Worm (Caenorhabditis elegans): Measurements from ENCODE around the gene rif-1.2.

rif-1.2 gene

ce11 chrX:12371321-12371720, at the start of gene rif-1.2:
Gene rif-1.2 (minus strand): TSS chrX:12371421.
- TF ChIP-seq elt-3 (tag; optimal IDR thresholded peaks at IDR 0.05) (no peak), alr-1 (tag; optimal IDR thresholded peaks at IDR 0.05) (no peak), nhr-21 (tag; optimal IDR thresholded peaks at IDR 0.05) (no peak), ZK546.5 (tag; optimal IDR thresholded peaks at IDR 0.05) (no peak), mdl-1 (tag; optimal IDR thresholded peaks at IDR 0.05) (no peak), nhr-12 (tag; optimal IDR thresholded peaks at IDR 0.05) (no peak), nhr-237 (tag; optimal IDR thresholded peaks at IDR 0.05) (no peak), nhr-25 (tag; optimal IDR thresholded peaks at IDR 0.05) (no peak), C34F6.9 (tag; optimal IDR thresholded peaks at IDR 0.05) (no peak), lin-13 (GFP tag; optimal IDR thresholded peaks at IDR 0.05) (no peak), skn-1 (tag; optimal IDR thresholded peaks at IDR 0.05) (no peak), nhr-23 (tag; optimal IDR thresholded peaks at IDR 0.05) (no peak), sma-9 (GFP tag; optimal IDR thresholded peaks at IDR 0.05) (no peak), sma-9 (tag; optimal IDR thresholded peaks at IDR 0.05) (no peak), lin-11 (tag; optimal IDR thresholded peaks at IDR 0.05) (no peak), fos-1 (tag; optimal IDR thresholded peaks at IDR 0.05) (no peak), blmp-1 (tag; optimal IDR thresholded peaks at IDR 0.05; ENCODE audit: insufficient read depth) (no peak)

ce11 chrX:12415832-12416231, 44.6 kb upstream of the rif-1.2 start:
- TF ChIP-seq nhr-11 (tag; optimal IDR thresholded peaks at IDR 0.05) (no peak), nhr-12 (tag; optimal IDR thresholded peaks at IDR 0.05) (no peak), unc-55 (GFP tag; optimal IDR thresholded peaks at IDR 0.05) (no peak), nhr-77 (tag; optimal IDR thresholded peaks at IDR 0.05) (no peak), ceh-16 (tag; optimal IDR thresholded peaks at IDR 0.05) (no peak), snpc-4 (tag; optimal IDR thresholded peaks at IDR 0.05) (no peak)

ce11 chrX:12413941-12414340, 42.7 kb upstream of the rif-1.2 start, which contains the start of gene lin-2:
Gene lin-2 (minus strand): TSS chrX:12414041.
- no peak for TF ChIP-seq unc-62 (GFP tag; optimal IDR thresholded peaks at IDR 0.05)
- TF ChIP-seq ceh-82 (tag; optimal IDR thresholded peaks at IDR 0.05): no peak
- no peak for TF ChIP-seq mdl-1 (tag; optimal IDR thresholded peaks at IDR 0.05)
- TF ChIP-seq sem-4 (tag; optimal IDR thresholded peaks at IDR 0.05): no peak
- no peak for TF ChIP-seq gmeb-1 (tag; optimal IDR thresholded peaks at IDR 0.05)
- no peak for TF ChIP-seq ztf-4 (tag; optimal IDR thresholded peaks at IDR 0.05)
- no peak for TF ChIP-seq nhr-12 (tag; optimal IDR thresholded peaks at IDR 0.05)
- TF ChIP-seq alr-1 (tag; optimal IDR thresholded peaks at IDR 0.05): no peak
- TF ChIP-seq mbf-1 (tag; optimal IDR thresholded peaks at IDR 0.05): no peak
- TF ChIP-seq nhr-237 (tag; optimal IDR thresholded peaks at IDR 0.05): no peak
- no peak for TF ChIP-seq skn-1 (tag; optimal IDR thresholded peaks at IDR 0.05)
- TF ChIP-seq lin-11 (tag; optimal IDR thresholded peaks at IDR 0.05): no peak
- no peak for TF ChIP-seq ztf-11 (tag; optimal IDR thresholded peaks at IDR 0.05)
- TF ChIP-seq nhr-23 (tag; optimal IDR thresholded peaks at IDR 0.05): no peak
- TF ChIP-seq unc-55 (GFP tag; optimal IDR thresholded peaks at IDR 0.05): no peak
- TF ChIP-seq nhr-6 (tag; optimal IDR thresholded peaks at IDR 0.05): no peak
- TF ChIP-seq sma-3 (GFP tag; optimal IDR thresholded peaks at IDR 0.05): no peak
- TF ChIP-seq mab-5 (tag; optimal IDR thresholded peaks at IDR 0.05): no peak
- TF ChIP-seq nhr-21 (tag; optimal IDR thresholded peaks at IDR 0.05): no peak
- TF ChIP-seq egl-27 (tag; optimal IDR thresholded peaks at IDR 0.05): no peak

- TF ChIP-seq dmd-4 (tag; optimal IDR thresholded peaks at IDR 0.05) (no peak), F13H6.1 (tag; optimal IDR thresholded peaks at IDR 0.05) (peak; percentile 41)
These were observed 36.1 kb upstream of the rif-1.2 start for ce11 chrX:12407297-12407696.

- TF ChIP-seq sma-3 (GFP tag; optimal IDR thresholded peaks at IDR 0.05): no peak
- no peak for TF ChIP-seq ceh-16 (tag; optimal IDR thresholded peaks at IDR 0.05)
- TF ChIP-seq peb-1 (tag; optimal IDR thresholded peaks at IDR 0.05): no peak
- TF ChIP-seq gmeb-1 (tag; optimal IDR thresholded peaks at IDR 0.05): no peak
- no peak for TF ChIP-seq elt-3 (tag; optimal IDR thresholded peaks at IDR 0.05)
- TF ChIP-seq lin-39 (tag; optimal IDR thresholded peaks at IDR 0.05): no peak
- no peak for TF ChIP-seq blmp-1 (tag; optimal IDR thresholded peaks at IDR 0.05; ENCODE audit: insufficient read depth)
- TF ChIP-seq mbf-1 (tag; optimal IDR thresholded peaks at IDR 0.05): no peak
- TF ChIP-seq R02D3.7 (tag; optimal IDR thresholded peaks at IDR 0.05): no peak
- no peak for TF ChIP-seq unc-39 (tag; optimal IDR thresholded peaks at IDR 0.05)
- no peak for TF ChIP-seq alr-1 (tag; optimal IDR thresholded peaks at IDR 0.05)
- TF ChIP-seq nhr-25 (tag; optimal IDR thresholded peaks at IDR 0.05): no peak
- no peak for TF ChIP-seq sma-9 (GFP tag; optimal IDR thresholded peaks at IDR 0.05)
- TF ChIP-seq sma-9 (tag; optimal IDR thresholded peaks at IDR 0.05): no peak
- TF ChIP-seq unc-55 (GFP tag; optimal IDR thresholded peaks at IDR 0.05): no peak
- TF ChIP-seq nhr-237 (tag; optimal IDR thresholded peaks at IDR 0.05): no peak
- TF ChIP-seq ama-1 (optimal IDR thresholded peaks at IDR 0.05): no peak
- TF ChIP-seq nhr-129 (tag; optimal IDR thresholded peaks at IDR 0.05): no peak
These were observed 35.4 kb upstream of the rif-1.2 start for ce11 chrX:12406592-12406991.
